Worm (Caenorhabditis elegans): ENCODE measurements around the gene tni-3.

The tni-3 gene

ce11 chrV:16834989-16835388 is at the start of gene tni-3:
Gene tni-3, minus strand, starts transcription at chrV:16835128.
- TF ChIP-seq nhr-25 (tag; optimal IDR thresholded peaks at IDR 0.05) = no peak
- no peak for TF ChIP-seq lin-13 (GFP tag; optimal IDR thresholded peaks at IDR 0.05)
- TF ChIP-seq unc-62 (GFP tag; optimal IDR thresholded peaks at IDR 0.05) = no peak
- TF ChIP-seq zag-1 (tag; optimal IDR thresholded peaks at IDR 0.05) = no peak
- no peak for TF ChIP-seq alr-1 (tag; optimal IDR thresholded peaks at IDR 0.05)
- no peak for TF ChIP-seq blmp-1 (tag; optimal IDR thresholded peaks at IDR 0.05; ENCODE audit: insufficient read depth)
- no peak for TF ChIP-seq mab-5 (tag; optimal IDR thresholded peaks at IDR 0.05)
- no peak for TF ChIP-seq Y55F3AM.14 (GFP tag; optimal IDR thresholded peaks at IDR 0.05)
- TF ChIP-seq ztf-1 (GFP tag; conservative IDR thresholded peaks at IDR 0.05) = no peak
- TF ChIP-seq sem-4 (tag; optimal IDR thresholded peaks at IDR 0.05) = no peak
- no peak for TF ChIP-seq elt-1 (tag; optimal IDR thresholded peaks at IDR 0.05)
- no peak for TF ChIP-seq lin-39 (tag; optimal IDR thresholded peaks at IDR 0.05)
- no peak for TF ChIP-seq snpc-4 (tag; optimal IDR thresholded peaks at IDR 0.05)
- no peak for TF ChIP-seq lsy-2 (tag; optimal IDR thresholded peaks at IDR 0.05)

ce11 chrV:16882260-16882918 is 47.5 kb upstream of the tni-3 start, which contains the start of the genes F09C6.11 and F09C6.12:
Gene F09C6.11, minus strand, starts transcription at chrV:16882310.
Gene F09C6.12, plus strand, starts transcription at chrV:16882868.
- TF ChIP-seq sem-4 (tag; optimal IDR thresholded peaks at IDR 0.05) (no peak), lsy-2 (tag; optimal IDR thresholded peaks at IDR 0.05) (no peak), ztf-1 (GFP tag; conservative IDR thresholded peaks at IDR 0.05) (no peak), mdl-1 (tag; optimal IDR thresholded peaks at IDR 0.05) (no peak), crh-2 (tag; optimal IDR thresholded peaks at IDR 0.05) (no peak), nhr-129 (tag; optimal IDR thresholded peaks at IDR 0.05) (no peak), Y55F3AM.14 (GFP tag; optimal IDR thresholded peaks at IDR 0.05) (no peak), mab-5 (tag; optimal IDR thresholded peaks at IDR 0.05) (no peak), C34F6.9 (tag; optimal IDR thresholded peaks at IDR 0.05) (no peak), dmd-4 (tag; optimal IDR thresholded peaks at IDR 0.05) (no peak), zag-1 (tag; optimal IDR thresholded peaks at IDR 0.05) (no peak), nhr-21 (tag; optimal IDR thresholded peaks at IDR 0.05) (no peak), nhr-237 (tag; optimal IDR thresholded peaks at IDR 0.05) (no peak), nhr-23 (tag; optimal IDR thresholded peaks at IDR 0.05) (no peak), ztf-4 (tag; optimal IDR thresholded peaks at IDR 0.05) (no peak)

ce11 chrV:16880679-16881078 is 45.8 kb upstream of the tni-3 start, which contains the start of gene F09C6.14:
Gene F09C6.14, plus strand, starts transcription at chrV:16880979.
- TF ChIP-seq lin-11 (tag; optimal IDR thresholded peaks at IDR 0.05) (no peak), nhr-12 (tag; optimal IDR thresholded peaks at IDR 0.05) (no peak), lin-13 (GFP tag; optimal IDR thresholded peaks at IDR 0.05) (no peak), zag-1 (tag; optimal IDR thresholded peaks at IDR 0.05) (no peak), skn-1 (tag; optimal IDR thresholded peaks at IDR 0.05) (no peak), gmeb-1 (tag; optimal IDR thresholded peaks at IDR 0.05) (no peak), egl-27 (tag; optimal IDR thresholded peaks at IDR 0.05) (no peak), lin-39 (tag; optimal IDR thresholded peaks at IDR 0.05) (no peak), R02D3.7 (tag; optimal IDR thresholded peaks at IDR 0.05) (no peak), nhr-237 (tag; optimal IDR thresholded peaks at IDR 0.05) (no peak)

ce11 chrV:16880054-16880453 is 45.1 kb upstream of the tni-3 start, which contains the start of gene F09C6.3:
Gene F09C6.3, minus strand, starts transcription at chrV:16880154.
- TF ChIP-seq nhr-10 (tag; optimal IDR thresholded peaks at IDR 0.05) = no peak
- TF ChIP-seq ztf-4 (tag; optimal IDR thresholded peaks at IDR 0.05) = no peak
- no peak for TF ChIP-seq aly-2 (tag; optimal IDR thresholded peaks at IDR 0.05)
- TF ChIP-seq Y55F3AM.14 (GFP tag; optimal IDR thresholded peaks at IDR 0.05) = no peak
- TF ChIP-seq dmd-4 (tag; optimal IDR thresholded peaks at IDR 0.05) = no peak
- no peak for TF ChIP-seq peb-1 (tag; optimal IDR thresholded peaks at IDR 0.05)
- TF ChIP-seq ztf-11 (tag; optimal IDR thresholded peaks at IDR 0.05) = no peak
- no peak for TF ChIP-seq fos-1 (tag; optimal IDR thresholded peaks at IDR 0.05)
- no peak for TF ChIP-seq mab-5 (tag; optimal IDR thresholded peaks at IDR 0.05)
- TF ChIP-seq nhr-12 (tag; optimal IDR thresholded peaks at IDR 0.05) = no peak
- no peak for TF ChIP-seq zag-1 (tag; optimal IDR thresholded peaks at IDR 0.05)
- no peak for TF ChIP-seq crh-2 (tag; optimal IDR thresholded peaks at IDR 0.05)
- TF ChIP-seq lin-11 (tag; optimal IDR thresholded peaks at IDR 0.05) = no peak
- no peak for TF ChIP-seq lin-13 (GFP tag; optimal IDR thresholded peaks at IDR 0.05)
- no peak for TF ChIP-seq lsy-2 (tag; optimal IDR thresholded peaks at IDR 0.05)
- TF ChIP-seq mdl-1 (tag; optimal IDR thresholded peaks at IDR 0.05) = no peak
- no peak for TF ChIP-seq nhr-25 (tag; optimal IDR thresholded peaks at IDR 0.05)
- no peak for TF ChIP-seq nhr-23 (tag; optimal IDR thresholded peaks at IDR 0.05)
- TF ChIP-seq C34F6.9 (tag; optimal IDR thresholded peaks at IDR 0.05) = no peak
- TF ChIP-seq nhr-11 (tag; optimal IDR thresholded peaks at IDR 0.05) = no peak

All from whole organism, L2 larva.